Worm (Caenorhabditis elegans): ENCODE data around the gene mrps-25.

mrps-25 gene

ce11 chrIV:1055734-1056133 is 958 bp upstream of the mrps-25 start:
- TF ChIP-seq pros-1 (tag; optimal IDR thresholded peaks at IDR 0.05) (peak; percentile 16), ets-4 (tag; optimal IDR thresholded peaks at IDR 0.05) (no peak)

ce11 chrIV:1058504-1058903 is 1.8 kb downstream of the mrps-25 start:
- TF ChIP-seq C08G9.2 (tag; optimal IDR thresholded peaks at IDR 0.05) (no peak), unc-86 (tag; optimal IDR thresholded peaks at IDR 0.05) (no peak), fax-1 (tag; optimal IDR thresholded peaks at IDR 0.05) (no peak), ztf-16 (tag; optimal IDR thresholded peaks at IDR 0.05) (no peak), lin-11 (tag; optimal IDR thresholded peaks at IDR 0.05) (no peak), dve-1 (tag; optimal IDR thresholded peaks at IDR 0.05) (no peak), zip-5 (tag; optimal IDR thresholded peaks at IDR 0.05) (no peak), unc-42 (tag; optimal IDR thresholded peaks at IDR 0.05) (no peak), sox-2 (GFP tag; IDR thresholded peaks at IDR 0.05) (no peak), K09A11.1 (tag; optimal IDR thresholded peaks at IDR 0.05; ENCODE audit: insufficient read depth) (no peak), eyg-1 (tag; optimal IDR thresholded peaks at IDR 0.05) (no peak), sdc-2 (tag; optimal IDR thresholded peaks at IDR 0.05) (no peak), hlh-30 (tag; optimal IDR thresholded peaks at IDR 0.05; ENCODE audit: insufficient read depth) (no peak), madf-2 (tag; optimal IDR thresholded peaks at IDR 0.05) (no peak), odd-2 (tag; optimal IDR thresholded peaks at IDR 0.05) (no peak)

- no peak for TF ChIP-seq unc-86 (tag; optimal IDR thresholded peaks at IDR 0.05)
- no peak for TF ChIP-seq pat-9 (tag; optimal IDR thresholded peaks at IDR 0.05)
- TF ChIP-seq ceh-14 (tag; optimal IDR thresholded peaks at IDR 0.05), result no peak
- no peak for TF ChIP-seq ama-1 (optimal IDR thresholded peaks at IDR 0.05)
- TF ChIP-seq odd-2 (tag; optimal IDR thresholded peaks at IDR 0.05), result no peak
- no peak for TF ChIP-seq ceh-6 (GFP tag; optimal IDR thresholded peaks at IDR 0.05)
- no peak for TF ChIP-seq lim-6 (tag; optimal IDR thresholded peaks at IDR 0.05)
- TF ChIP-seq ztf-16 (tag; optimal IDR thresholded peaks at IDR 0.05), result no peak
These were observed 6.4 kb downstream of the mrps-25 start for ce11 chrIV:1063058-1063457.

ce11 chrIV:1064289-1064848 is 7.7 kb downstream of the mrps-25 start:
- TF ChIP-seq che-1 (tag; optimal IDR thresholded peaks at IDR 0.05) (no peak), ets-4 (tag; optimal IDR thresholded peaks at IDR 0.05) (no peak), pha-4 (tag; optimal IDR thresholded peaks at IDR 0.05) (no peak), dve-1 (tag; optimal IDR thresholded peaks at IDR 0.05) (no peak), ceh-22 (tag; optimal IDR thresholded peaks at IDR 0.05) (no peak), K09A11.1 (tag; optimal IDR thresholded peaks at IDR 0.05; ENCODE audit: insufficient read depth) (no peak), nhr-11 (tag; optimal IDR thresholded peaks at IDR 0.05) (no peak), zip-5 (tag; optimal IDR thresholded peaks at IDR 0.05) (no peak), mec-3 (tag; optimal IDR thresholded peaks at IDR 0.05; ENCODE audit: borderline replicate concordance) (no peak), pha-2 (tag; optimal IDR thresholded peaks at IDR 0.05) (no peak)

ce11 chrIV:1065569-1065968 is 8.9 kb downstream of the mrps-25 start:
- TF ChIP-seq T23F11.4 (GFP tag; optimal IDR thresholded peaks at IDR 0.05) (no peak), ceh-48 (tag; optimal IDR thresholded peaks at IDR 0.05) (no peak), hlh-8 (tag; optimal IDR thresholded peaks at IDR 0.05) (no peak), pag-3 (tag; optimal IDR thresholded peaks at IDR 0.05; ENCODE audit: borderline replicate concordance) (no peak), elt-2 (tag; optimal IDR thresholded peaks at IDR 0.05) (no peak), ceh-2 (tag; optimal IDR thresholded peaks at IDR 0.05) (no peak), C08G9.2 (tag; optimal IDR thresholded peaks at IDR 0.05) (no peak), elt-4 (tag; optimal IDR thresholded peaks at IDR 0.05) (no peak), ceh-45 (GFP tag; IDR thresholded peaks at IDR 0.05) (no peak), unc-55 (GFP tag; optimal IDR thresholded peaks at IDR 0.05) (no peak)
